Fruit fly (Drosophila melanogaster) whole organism, adult: ENCODE data around the gene Spg7.

Source experiments
- CG12768 ChIP-seq: fragments of 200-800 bp; sonication (Bioruptor generic); optimal IDR thresholded peaks from 2 replicates; lab custom pipeline; 2017; ENCODE audit warnings: missing biosample characterization, missing genetic modification characterization, mild to moderate bottlenecking, moderate library complexity, missing genetic modification reagents
- CG7045 ChIP-seq: fragments of 200-800 bp; sonication (Bioruptor generic); optimal IDR thresholded peaks from 2 replicates; lab custom pipeline; 2017; ENCODE audit warnings: missing biosample characterization, mild to moderate bottlenecking, missing genetic modification characterization
- Mnt ChIP-seq: fragments of 200-800 bp; sonication (Bioruptor generic); optimal IDR thresholded peaks from 2 replicates; lab custom pipeline; 2016; ENCODE audit warnings: missing biosample characterization, mild to moderate bottlenecking, missing genetic modification characterization
- bab1 ChIP-seq: fragments of 200-800 bp; sonication (Bioruptor generic); optimal IDR thresholded peaks from 3 replicates; lab custom pipeline; 2019; ENCODE audit warnings: missing biosample characterization, mild to moderate bottlenecking, missing genetic modification characterization, moderate library complexity
- cic ChIP-seq: fragments of 200-800 bp; sonication (Bioruptor generic); optimal IDR thresholded peaks from 2 replicates; lab custom pipeline; 2017; ENCODE audit warnings: missing biosample characterization, mild to moderate bottlenecking, missing genetic modification characterization, moderate library complexity
- ovo ChIP-seq: fragments of 200-800 bp; sonication (Bioruptor generic); optimal IDR thresholded peaks from 2 replicates; lab custom pipeline; 2016; ENCODE audit warnings: missing biosample characterization, missing genetic modification characterization
- pad ChIP-seq: fragments of 200-800 bp; sonication (Bioruptor generic); optimal IDR thresholded peaks from 3 replicates; lab custom pipeline; 2017; ENCODE audit warnings: missing biosample characterization, missing genetic modification characterization, mild to moderate bottlenecking, moderate library complexity, missing genetic modification reagents
- tj ChIP-seq: fragments of 200-800 bp; sonication (Bioruptor generic); optimal IDR thresholded peaks from 3 replicates; lab custom pipeline; 2017; ENCODE audit warnings: missing biosample characterization, mild to moderate bottlenecking, missing genetic modification characterization, moderate library complexity
- toe ChIP-seq: fragments of 200-800 bp; sonication (Bioruptor generic); optimal IDR thresholded peaks from 2 replicates; lab custom pipeline; 2016; ENCODE audit warnings: missing biosample characterization, missing genetic modification characterization

dm6 chrX:2714730-2715129 lies 16.7 kb upstream of the Spg7 start:
- peak; percentile 34 for TF ChIP-seq pad (GFP tag; lab: Kevin White, UChicago)
- TF ChIP-seq bab1 (GFP tag; lab: Kevin White, UChicago): peak; percentile 90
- TF ChIP-seq cic (GFP tag; lab: Kevin White, UChicago): no peak
- no peak for TF ChIP-seq toe (GFP tag; lab: Kevin White, UChicago)
- no peak for TF ChIP-seq Mnt (GFP tag; lab: Kevin White, UChicago)
- TF ChIP-seq CG7045 (GFP tag; lab: Kevin White, UChicago): no peak
- TF ChIP-seq tj: peak; percentile 12
- no peak for TF ChIP-seq CG12768 (GFP tag; lab: Kevin White, UChicago)
- TF ChIP-seq ovo (GFP tag; lab: Kevin White, UChicago): no peak
